Worm (Caenorhabditis elegans): Measurements from ENCODE around the gene nhr-242.

The nhr-242 gene

ce11 chrIV:2568267-2568666 lies 13.1 kb downstream of the nhr-242 start, which contains the start of the genes Y69A2AR.25 and Y69A2AR.12:
TSS of gene Y69A2AR.25 (minus strand) at chrIV:2568367.
TSS of gene Y69A2AR.12 (plus strand) at chrIV:2568614.
- TF ChIP-seq ceh-82 (tag; optimal IDR thresholded peaks at IDR 0.05) (no peak), ama-1 (optimal IDR thresholded peaks at IDR 0.05) (no peak), pha-4 (GFP tag; IDR thresholded peaks at IDR 0.05) (no peak), pha-4 (tag; optimal IDR thresholded peaks at IDR 0.05) (no peak), sdz-12 (GFP tag; optimal IDR thresholded peaks at IDR 0.05) (no peak), ceh-62 (tag; optimal IDR thresholded peaks at IDR 0.05) (no peak), fkh-10 (GFP tag; optimal IDR thresholded peaks at IDR 0.05) (no peak), daf-16 (GFP tag; optimal IDR thresholded peaks at IDR 0.05) (no peak), daf-16 (tag; optimal IDR thresholded peaks at IDR 0.05) (no peak), hlh-11 (tag; optimal IDR thresholded peaks at IDR 0.05) (no peak), nhr-41 (GFP tag; IDR thresholded peaks at IDR 0.05) (no peak), nhr-6 (tag; optimal IDR thresholded peaks at IDR 0.05) (no peak), lin-39 (tag; optimal IDR thresholded peaks at IDR 0.05) (no peak), dve-1 (tag; optimal IDR thresholded peaks at IDR 0.05; ENCODE audit: insufficient read depth) (no peak), aha-1 (tag) (no peak), D1046.2 (GFP tag; IDR thresholded peaks at IDR 0.05) (no peak)

- no peak for TF ChIP-seq zip-2 (tag; optimal IDR thresholded peaks at IDR 0.05)
- TF ChIP-seq lin-38 (GFP tag; IDR thresholded peaks at IDR 0.05) = no peak
- TF ChIP-seq D1046.2 (GFP tag; IDR thresholded peaks at IDR 0.05) = no peak
- TF ChIP-seq lsy-2 (tag; optimal IDR thresholded peaks at IDR 0.05) = no peak
- TF ChIP-seq pqm-1 (tag; optimal IDR thresholded peaks at IDR 0.05) = no peak
- no peak for TF ChIP-seq T26A8.4 (GFP tag; IDR thresholded peaks at IDR 0.05)
- TF ChIP-seq nhr-48 (tag; optimal IDR thresholded peaks at IDR 0.05) = no peak
- no peak for TF ChIP-seq F10B5.3 (tag; optimal IDR thresholded peaks at IDR 0.05)
- TF ChIP-seq tra-1 (GFP tag; IDR thresholded peaks at IDR 0.05) = no peak
- no peak for TF ChIP-seq nhr-11 (tag; optimal IDR thresholded peaks at IDR 0.05)
- TF ChIP-seq jun-1 (tag; optimal IDR thresholded peaks at IDR 0.05) = no peak
- TF ChIP-seq pha-4 (GFP tag; IDR thresholded peaks at IDR 0.05) = no peak
- TF ChIP-seq pha-4 (tag; optimal IDR thresholded peaks at IDR 0.05) = no peak
- TF ChIP-seq daf-12 (tag; optimal IDR thresholded peaks at IDR 0.05) = no peak
- no peak for TF ChIP-seq daf-19 (GFP tag; conservative IDR thresholded peaks at IDR 0.05)
- TF ChIP-seq lin-13 (GFP tag; optimal IDR thresholded peaks at IDR 0.05) = no peak
- no peak for TF ChIP-seq mxl-3 (GFP tag; optimal IDR thresholded peaks at IDR 0.05)
- no peak for TF ChIP-seq nhr-41 (GFP tag; IDR thresholded peaks at IDR 0.05)
- TF ChIP-seq F37D6.2 (tag; optimal IDR thresholded peaks at IDR 0.05) = no peak
- no peak for TF ChIP-seq unc-130 (GFP tag; optimal IDR thresholded peaks at IDR 0.05)
These were observed 17.4 kb downstream of the nhr-242 start, which contains the start of gene Y69A2AR.24 for ce11 chrIV:2563969-2564368. TSS of gene Y69A2AR.24 (minus strand) at chrIV:2564069.

ce11 chrIV:2562071-2562470 lies 19.3 kb downstream of the nhr-242 start, which contains the start of gene Y69A2AR.50:
TSS of gene Y69A2AR.50 (plus strand) at chrIV:2562371.
- no peak for TF ChIP-seq lsy-2 (tag; optimal IDR thresholded peaks at IDR 0.05)
- no peak for TF ChIP-seq madf-9 (GFP tag; conservative IDR thresholded peaks at IDR 0.05)
- no peak for TF ChIP-seq Y105C5A.15 (GFP tag; IDR thresholded peaks at IDR 0.05)
- TF ChIP-seq Y5F2A.4 (GFP tag; optimal IDR thresholded peaks at IDR 0.05) = no peak
- TF ChIP-seq dmd-6 (GFP tag; IDR thresholded peaks at IDR 0.05) = no peak
- no peak for TF ChIP-seq daf-8 (GFP tag; IDR thresholded peaks at IDR 0.05)
- no peak for TF ChIP-seq lir-3 (tag; optimal IDR thresholded peaks at IDR 0.05)
- TF ChIP-seq dpl-1 (GFP tag; optimal IDR thresholded peaks at IDR 0.05) = no peak
- no peak for TF ChIP-seq tra-1 (GFP tag; IDR thresholded peaks at IDR 0.05)
- TF ChIP-seq egl-43 (GFP tag; IDR thresholded peaks at IDR 0.05) = no peak
- no peak for TF ChIP-seq set-16 (GFP tag; IDR thresholded peaks at IDR 0.05)
- no peak for TF ChIP-seq F37D6.2 (tag; optimal IDR thresholded peaks at IDR 0.05)
- TF ChIP-seq aly-2 (tag; optimal IDR thresholded peaks at IDR 0.05) = no peak
- TF ChIP-seq Y75B8A.6 (GFP tag; IDR thresholded peaks at IDR 0.05) = no peak
- TF ChIP-seq mes-2 (tag; optimal IDR thresholded peaks at IDR 0.05; ENCODE audit: poor library complexity, severe bottlenecking) = no peak
- no peak for TF ChIP-seq F49E8.2 (tag; optimal IDR thresholded peaks at IDR 0.05; ENCODE audit: borderline replicate concordance)

Measured in whole organism, L4 larva.